Worm (Caenorhabditis elegans) whole organism, L4 larva: ENCODE results near the gene grk-1.

Experiments
- F37D6.2 ChIP-seq: sonication (generic microtip); optimal IDR thresholded peaks from 2 replicates; lab custom pipeline; 2016; ENCODE audit warnings: mild to moderate bottlenecking, missing genetic modification characterization, missing compliant biosample characterization
- T20F7.1 ChIP-seq: fragments of 200-800 bp; sonication (Bioruptor generic); optimal IDR thresholded peaks from 2 replicates; lab custom pipeline; 2018; ENCODE audit warnings: mild to moderate bottlenecking, missing genetic modification characterization, missing compliant biosample characterization
- T26A8.4 ChIP-seq: fragments of 200-800 bp; sonication (Bioruptor generic); IDR thresholded peaks from 2 replicates; pipeline ENCODE4 v1.3.6; 2022; ENCODE audit warnings: missing genetic modification characterization, missing compliant biosample characterization
- aha-1 ChIP-seq: fragments of 150-350 bp; peaks from one replicate; lab custom pipeline; 2014; ENCODE audit warnings: missing biosample characterization, missing genetic modification characterization
- ceh-20 ChIP-seq: fragments of 200-800 bp; sonication (Bioruptor generic); IDR thresholded peaks from 2 replicates; pipeline ENCODE4 v1.3.6; 2022; ENCODE audit warnings: missing genetic modification reagents, missing genetic modification characterization, missing compliant biosample characterization
- ceh-62 ChIP-seq: sonication (generic microtip); optimal IDR thresholded peaks from 2 replicates; lab custom pipeline; 2017; ENCODE audit warnings: missing biosample characterization, missing genetic modification characterization
- ceh-82 ChIP-seq: sonication (generic microtip); optimal IDR thresholded peaks from 2 replicates; lab custom pipeline; 2017; ENCODE audit warnings: missing biosample characterization, missing genetic modification characterization
- daf-16 ChIP-seq, 3 experiments: sonication (generic microtip); optimal IDR thresholded peaks; 2 replicates each; lab custom pipeline; 2016 to 2017; ENCODE audit warnings: missing genetic modification characterization in 3 of 3, missing genetic modification reagents in 3 of 3, mild to moderate bottlenecking in 2 of 3, missing compliant biosample characterization in 2 of 3, missing biosample characterization in 1 of 3, moderate library complexity in 1 of 3
- daf-19 ChIP-seq: fragments of 200-800 bp; sonication (Bioruptor generic); conservative IDR thresholded peaks from 2 replicates; pipeline ENCODE4 v1.3.6; 2022; ENCODE audit warnings: missing genetic modification characterization, missing compliant biosample characterization
- dmd-6 ChIP-seq: fragments of 200-800 bp; sonication (Bioruptor generic); IDR thresholded peaks from 2 replicates; pipeline ENCODE4 v1.3.6; 2022; ENCODE audit warnings: missing genetic modification reagents, missing genetic modification characterization, missing compliant biosample characterization
- fkh-10 ChIP-seq: fragments of 150-350 bp; optimal IDR thresholded peaks from 2 replicates; lab custom pipeline; 2014; ENCODE audit warnings: missing biosample characterization, missing genetic modification reagents, missing genetic modification characterization
- hif-1 ChIP-seq, 2 experiments: sonication (generic microtip); optimal IDR thresholded peaks; 2 replicates each; lab custom pipeline; 2016 to 2017; ENCODE audit warnings: missing compliant biosample characterization in 2 of 2, missing genetic modification characterization in 2 of 2, missing genetic modification reagents in 2 of 2, missing genotype in 2 of 2, mild to moderate bottlenecking in 1 of 2
- hlh-11 ChIP-seq: fragments of 200-800 bp; sonication (Bioruptor generic); optimal IDR thresholded peaks from 2 replicates; lab custom pipeline; 2018; ENCODE audit warnings: mild to moderate bottlenecking, missing genetic modification characterization, missing compliant biosample characterization
- hlh-30 ChIP-seq: sonication (generic microtip); optimal IDR thresholded peaks from 2 replicates; lab custom pipeline; 2017; ENCODE audit warnings: antibody characterized with exemption, mild to moderate bottlenecking, missing genetic modification characterization, missing compliant biosample characterization; ENCODE audit not compliant: insufficient read depth
- lim-7 ChIP-seq: fragments of 200-800 bp; sonication (Bioruptor generic); IDR thresholded peaks from 2 replicates; pipeline ENCODE4 v1.3.6; 2022; ENCODE audit warnings: missing genetic modification characterization, missing compliant biosample characterization
- lin-13 ChIP-seq: fragments of 150-350 bp; optimal IDR thresholded peaks from 2 replicates; lab custom pipeline; 2014; ENCODE audit warnings: missing biosample characterization, missing genetic modification reagents, missing genetic modification characterization
- lin-15B ChIP-seq: fragments of 150-350 bp; sonication (generic microtip); optimal IDR thresholded peaks from 3 replicates; lab custom pipeline; 2014; ENCODE audit warnings: missing biosample characterization, missing genetic modification characterization
- lin-29 ChIP-seq: fragments of 200-800 bp; sonication (Bioruptor generic); IDR thresholded peaks from 2 replicates; pipeline ENCODE4 v1.3.6; 2022; ENCODE audit warnings: missing genetic modification reagents, missing genetic modification characterization, missing compliant biosample characterization
- mep-1 ChIP-seq: fragments of 150-350 bp; sonication (generic microtip); optimal IDR thresholded peaks from 3 replicates; lab custom pipeline; 2014; ENCODE audit warnings: missing biosample characterization, missing genetic modification characterization
- mes-2 ChIP-seq: sonication (generic microtip); optimal IDR thresholded peaks from 2 replicates; lab custom pipeline; 2016; ENCODE audit warnings: missing genotype, mild to moderate bottlenecking, missing genetic modification characterization, missing compliant biosample characterization; ENCODE audit not compliant: poor library complexity, severe bottlenecking
- nhr-11 ChIP-seq: fragments of 150-350 bp; optimal IDR thresholded peaks from 2 replicates; lab custom pipeline; 2014; ENCODE audit warnings: missing biosample characterization, missing genetic modification characterization
- nhr-42 ChIP-seq: fragments of 200-800 bp; sonication (Bioruptor generic); IDR thresholded peaks from 2 replicates; pipeline ENCODE4 v1.3.6; 2022; ENCODE audit warnings: missing genetic modification characterization, missing compliant biosample characterization
- nhr-48 ChIP-seq: sonication (generic microtip); optimal IDR thresholded peaks from 2 replicates; lab custom pipeline; 2016; ENCODE audit warnings: mild to moderate bottlenecking, missing genetic modification characterization, missing compliant biosample characterization
- nhr-6 ChIP-seq: fragments of 150-350 bp; optimal IDR thresholded peaks from 2 replicates; lab custom pipeline; 2014; ENCODE audit warnings: missing biosample characterization, missing genetic modification characterization
- rbr-2 ChIP-seq: sonication (generic microtip); optimal IDR thresholded peaks from 2 replicates; lab custom pipeline; 2016; ENCODE audit warnings: missing genotype, missing genetic modification characterization, missing compliant biosample characterization
- sdz-12 ChIP-seq: fragments of 200-800 bp; sonication (Bioruptor generic); optimal IDR thresholded peaks from 2 replicates; lab custom pipeline; 2018; ENCODE audit warnings: mild to moderate bottlenecking, missing genetic modification characterization, missing compliant biosample characterization
- skn-1 ChIP-seq: fragments of 150-350 bp; optimal IDR thresholded peaks from 2 replicates; lab custom pipeline; 2014; ENCODE audit warnings: missing biosample characterization, missing genetic modification characterization
- snpc-1.2 ChIP-seq: fragments of 200-800 bp; sonication (Bioruptor generic); IDR thresholded peaks from 2 replicates; pipeline ENCODE4 v1.3.6; 2022; ENCODE audit warnings: missing genetic modification reagents, missing genetic modification characterization, missing compliant biosample characterization
- snpc-4 ChIP-seq: fragments of 150-350 bp; optimal IDR thresholded peaks from 2 replicates; lab custom pipeline; 2014; ENCODE audit warnings: missing biosample characterization, missing genetic modification characterization
- spr-1 ChIP-seq: sonication (generic microtip); optimal IDR thresholded peaks from 2 replicates; lab custom pipeline; 2016; ENCODE audit warnings: mild to moderate bottlenecking, missing genetic modification characterization, missing compliant biosample characterization
- tag-97 ChIP-seq: fragments of 200-800 bp; sonication (Bioruptor generic); IDR thresholded peaks from 2 replicates; pipeline ENCODE4 v1.3.6; 2022; ENCODE audit warnings: missing genetic modification characterization, missing compliant biosample characterization
- unc-130 ChIP-seq: sonication (generic microtip); optimal IDR thresholded peaks from 2 replicates; lab custom pipeline; 2016; ENCODE audit warnings: missing genetic modification reagents, missing genetic modification characterization, missing compliant biosample characterization
- unc-39 ChIP-seq: sonication (generic microtip); optimal IDR thresholded peaks from 2 replicates; lab custom pipeline; 2017; ENCODE audit warnings: missing biosample characterization, missing genetic modification characterization
- unc-62 ChIP-seq, 3 experiments: fragments of 150-350 bp in 1 of 3; sonication (generic microtip); optimal IDR thresholded peaks in 2 of 3; peaks in 1 of 3; 1 replicate in 1 of 3; 2 replicates in 2 of 3; lab custom pipeline; 2014 to 2017; ENCODE audit warnings: missing biosample characterization in 3 of 3, missing genetic modification characterization in 3 of 3, missing genetic modification reagents in 3 of 3, missing genotype in 1 of 3
- zag-1 ChIP-seq: fragments of 150-350 bp; optimal IDR thresholded peaks from 2 replicates; lab custom pipeline; 2014; ENCODE audit warnings: missing biosample characterization, missing genetic modification characterization
- zfp-3 ChIP-seq: fragments of 200-800 bp; sonication (Bioruptor generic); conservative IDR thresholded peaks from 2 replicates; pipeline ENCODE4 v1.3.6; 2022; ENCODE audit warnings: missing genetic modification reagents, missing genetic modification characterization, missing compliant biosample characterization
- ztf-7 ChIP-seq: fragments of 150-350 bp; optimal IDR thresholded peaks from 2 replicates; lab custom pipeline; 2014; ENCODE audit warnings: missing biosample characterization, missing genetic modification characterization

The grk-1 gene

ce11 chrX:9999192-9999591, at the start of gene grk-1:
TSS of gene grk-1 (minus strand) at chrX:9999208.
- TF ChIP-seq spr-1 (tag; lab: Kevin White, UChicago) (no peak), snpc-4 (tag; lab: Kevin White, UChicago) (no peak), F37D6.2 (tag; lab: Kevin White, UChicago) (peak; percentile 3), snpc-1.2 (GFP tag; lab: Robert Waterston, UW) (no peak), lim-7 (GFP tag; lab: Robert Waterston, UW) (no peak), sdz-12 (GFP tag; lab: Kevin White, UChicago) (no peak), fkh-10 (GFP tag; lab: Kevin White, UChicago) (peak; percentile 19), lin-29 (GFP tag; lab: Robert Waterston, UW) (no peak), lin-13 (no peak), skn-1 (tag; lab: Kevin White, UChicago) (no peak), T26A8.4 (GFP tag; lab: Robert Waterston, UW) (no peak), daf-19 (GFP tag; lab: Robert Waterston, UW) (no peak), hlh-30 (tag; lab: Kevin White, UChicago) (no peak), nhr-6 (tag; lab: Kevin White, UChicago) (no peak), unc-62 (GFP tag; optimal IDR thresholded peaks at IDR 0.05 in 1 of 2; lab: Kevin White, UChicago) (peak in 1 of 2 experiments; percentile 30), unc-62 (tag; optimal IDR thresholded peaks at IDR 0.05; lab: Kevin White, UChicago) (no peak), mep-1 (tag; lab: Kevin White, UChicago) (no peak), nhr-42 (GFP tag; lab: Robert Waterston, UW) (no peak), unc-130 (GFP tag; lab: Kevin White, UChicago) (no peak), tag-97 (GFP tag; lab: Robert Waterston, UW) (no peak), hlh-11 (no peak), lin-15B (tag; lab: Kevin White, UChicago) (no peak), mes-2 (tag; lab: Kevin White, UChicago) (no peak), rbr-2 (tag; lab: Kevin White, UChicago) (peak; percentile 23), ztf-7 (tag; lab: Kevin White, UChicago) (no peak), ceh-82 (tag; lab: Kevin White, UChicago) (no peak), nhr-48 (no peak), aha-1 (tag; lab: Kevin White, UChicago) (no peak), hif-1 (tag; optimal IDR thresholded peaks at IDR 0.05; lab: Kevin White, UChicago) (no peak)

ce11 chrX:10047325-10047724, 48.3 kb upstream of the grk-1 start, which contains the start of gene ZC374.2:
TSS of gene ZC374.2 (minus strand) at chrX:10047425.
- no peak for TF ChIP-seq unc-130 (GFP tag; lab: Kevin White, UChicago)
- no peak for TF ChIP-seq lin-15B (tag; lab: Kevin White, UChicago)
- no peak for TF ChIP-seq T26A8.4 (GFP tag; lab: Robert Waterston, UW)
- no peak for TF ChIP-seq unc-39 (tag; lab: Kevin White, UChicago)
- TF ChIP-seq ceh-20 (GFP tag; lab: Robert Waterston, UW): no peak
- no peak for TF ChIP-seq dmd-6 (GFP tag; lab: Robert Waterston, UW)

- TF ChIP-seq ceh-62 (no peak), aha-1 (tag; lab: Kevin White, UChicago) (peak; percentile 94)
These were observed 45.5 kb upstream of the grk-1 start for ce11 chrX:10044473-10044872.

ce11 chrX:10030836-10031235, 31.8 kb upstream of the grk-1 start, which contains the start of gene sek-6:
TSS of gene sek-6 (plus strand) at chrX:10031150.
- TF ChIP-seq T20F7.1 (GFP tag; lab: Kevin White, UChicago): no peak
- peak in 1 of 2 experiments; percentile 29 for TF ChIP-seq unc-62 (GFP tag; optimal IDR thresholded peaks at IDR 0.05 in 1 of 2; lab: Kevin White, UChicago)
- TF ChIP-seq unc-62 (tag; optimal IDR thresholded peaks at IDR 0.05; lab: Kevin White, UChicago): no peak
- no peak for TF ChIP-seq zfp-3
- no peak for TF ChIP-seq nhr-11
- no peak for TF ChIP-seq daf-16 (GFP tag; optimal IDR thresholded peaks at IDR 0.05; lab: Kevin White, UChicago)
- TF ChIP-seq daf-16 (tag; optimal IDR thresholded peaks at IDR 0.05; lab: Kevin White, UChicago): peak; percentile 88
- TF ChIP-seq zag-1 (tag; lab: Kevin White, UChicago): no peak
